Worm (Caenorhabditis elegans) whole organism, young adult: Measurements from ENCODE around the gene xrn-1.

Experiments used
- B0019.2 ChIP-seq: fragments of 200-800 bp; sonication (Bioruptor generic); conservative IDR thresholded peaks from 2 replicates; pipeline ENCODE4 v1.3.6; 2022; ENCODE audit warnings: missing genetic modification reagents, missing genetic modification characterization, missing compliant biosample characterization
- B0035.1 ChIP-seq: sonication (generic microtip); optimal IDR thresholded peaks from 2 replicates; lab custom pipeline; 2016; ENCODE audit warnings: missing genetic modification characterization, mild to moderate bottlenecking, missing compliant biosample characterization, missing genotype, missing genetic modification reagents
- B0336.3 ChIP-seq: fragments of 200-800 bp; sonication (Bioruptor generic); IDR thresholded peaks from 2 replicates; pipeline ENCODE4 v1.3.6; 2022; ENCODE audit warnings: missing genetic modification characterization, missing compliant biosample characterization
- D2030.7 ChIP-seq: fragments of 200-800 bp; sonication (Bioruptor generic); IDR thresholded peaks from 2 replicates; pipeline ENCODE4 v1.3.6; 2022; ENCODE audit warnings: missing genetic modification reagents, missing genetic modification characterization, missing compliant biosample characterization
- F10E7.11 ChIP-seq: sonication (generic microtip); optimal IDR thresholded peaks from 2 replicates; lab custom pipeline; 2017; ENCODE audit warnings: mild to moderate bottlenecking, missing genetic modification characterization, moderate library complexity, missing compliant biosample characterization
- K12H6.12 ChIP-seq: fragments of 200-800 bp; sonication (Bioruptor generic); optimal IDR thresholded peaks from 2 replicates; lab custom pipeline; 2018; ENCODE audit warnings: mild to moderate bottlenecking, missing genetic modification characterization, missing compliant biosample characterization
- Y53G8AR.9 ChIP-seq: fragments of 200-800 bp; sonication (Bioruptor generic); conservative IDR thresholded peaks from 2 replicates; pipeline ENCODE4 v1.3.6; 2022; ENCODE audit warnings: missing genetic modification reagents, missing genetic modification characterization, missing compliant biosample characterization
- Y67H2A.10 ChIP-seq: fragments of 200-800 bp; sonication (Bioruptor generic); conservative IDR thresholded peaks from 2 replicates; pipeline ENCODE4 v1.3.6; 2022; ENCODE audit warnings: missing genetic modification reagents, missing genetic modification characterization, missing compliant biosample characterization
- Y95B8A.8 ChIP-seq: fragments of 200-800 bp; sonication (Bioruptor generic); IDR thresholded peaks from 2 replicates; pipeline ENCODE4 v1.3.6; 2022; ENCODE audit warnings: missing genetic modification reagents, missing genetic modification characterization, missing compliant biosample characterization
- akir-1 ChIP-seq: fragments of 200-800 bp; sonication (Bioruptor generic); optimal IDR thresholded peaks from 2 replicates; lab custom pipeline; 2018; ENCODE audit warnings: mild to moderate bottlenecking, missing genetic modification characterization, moderate library complexity, missing compliant biosample characterization
- ama-1 ChIP-seq, 3 experiments: fragments of 150-350 bp in 1 of 3; sonication (generic microtip) in 2 of 3; optimal IDR thresholded peaks; 2 replicates each; lab custom pipeline; 2014 to 2018; ENCODE audit warnings: missing biosample characterization in 2 of 3, missing genetic modification characterization in 2 of 3, missing genetic modification reagents in 2 of 3
- aptf-2 ChIP-seq: fragments of 200-800 bp; sonication (Bioruptor generic); conservative IDR thresholded peaks from 2 replicates; pipeline ENCODE4 v1.3.6; 2022; ENCODE audit warnings: missing genetic modification reagents, missing genetic modification characterization, missing compliant biosample characterization
- atf-7 ChIP-seq: sonication (generic microtip); optimal IDR thresholded peaks from 2 replicates; lab custom pipeline; 2017; ENCODE audit warnings: mild to moderate bottlenecking, missing genetic modification characterization, missing compliant biosample characterization
- attf-3 ChIP-seq: fragments of 200-800 bp; sonication (Bioruptor generic); conservative IDR thresholded peaks from 2 replicates; pipeline ENCODE4 v1.3.6; 2022; ENCODE audit warnings: missing genetic modification reagents, missing genetic modification characterization, missing compliant biosample characterization
- attf-5 ChIP-seq: fragments of 200-800 bp; sonication (Bioruptor generic); optimal IDR thresholded peaks from 2 replicates; lab custom pipeline; 2018; ENCODE audit warnings: mild to moderate bottlenecking, missing genetic modification characterization, missing compliant biosample characterization
- attf-6 ChIP-seq: fragments of 200-800 bp; sonication (Bioruptor generic); IDR thresholded peaks from 2 replicates; pipeline ENCODE4 v1.3.6; 2022; ENCODE audit warnings: missing genetic modification reagents, missing genetic modification characterization, missing compliant biosample characterization
- cebp-1 ChIP-seq, 2 experiments: fragments of 200-800 bp in 1 of 2; sonication (Bioruptor generic) in 1 of 2; sonication (generic microtip) in 1 of 2; IDR thresholded peaks in 1 of 2; optimal IDR thresholded peaks in 1 of 2; 2 replicates each; pipeline versions ENCODE4 v1.3.6 to Lab custom; 2017 to 2022; ENCODE audit warnings: missing compliant biosample characterization in 2 of 2, missing genetic modification characterization in 2 of 2, mild to moderate bottlenecking in 1 of 2, missing genetic modification reagents in 1 of 2, moderate library complexity in 1 of 2
- ceh-100 ChIP-seq: fragments of 200-800 bp; sonication (Bioruptor generic); IDR thresholded peaks from 2 replicates; pipeline ENCODE4 v1.3.6; 2022; ENCODE audit warnings: missing genetic modification reagents, missing genetic modification characterization, missing compliant biosample characterization
- ceh-27 ChIP-seq: fragments of 200-800 bp; sonication (Bioruptor generic); optimal IDR thresholded peaks from 2 replicates; lab custom pipeline; 2018; ENCODE audit warnings: mild to moderate bottlenecking, missing genetic modification characterization, moderate library complexity, missing compliant biosample characterization
- die-1 ChIP-seq: sonication (generic microtip); optimal IDR thresholded peaks from 2 replicates; lab custom pipeline; 2016; ENCODE audit warnings: missing genotype, mild to moderate bottlenecking, missing genetic modification characterization, missing compliant biosample characterization
- hlh-12 ChIP-seq: sonication (generic microtip); optimal IDR thresholded peaks from 2 replicates; lab custom pipeline; 2016; ENCODE audit warnings: missing genetic modification characterization, missing compliant biosample characterization
- hlh-26 ChIP-seq: fragments of 200-800 bp; sonication (Bioruptor generic); conservative IDR thresholded peaks from 2 replicates; pipeline ENCODE4 v1.3.6; 2022; ENCODE audit warnings: missing genetic modification reagents, missing genetic modification characterization, missing compliant biosample characterization
- hmg-1.2 ChIP-seq: fragments of 200-800 bp; sonication (Bioruptor generic); IDR thresholded peaks from 2 replicates; pipeline ENCODE4 v1.3.6; 2022; ENCODE audit warnings: missing genetic modification reagents, missing genetic modification characterization, missing compliant biosample characterization
- hsf-1 ChIP-seq: fragments of 200-800 bp; sonication (Bioruptor generic); IDR thresholded peaks from 2 replicates; pipeline ENCODE4 v1.3.6; 2022; ENCODE audit warnings: missing genetic modification reagents, missing genetic modification characterization, missing compliant biosample characterization
- let-526 ChIP-seq: fragments of 200-800 bp; sonication (Bioruptor generic); IDR thresholded peaks from 2 replicates; pipeline ENCODE4 v1.3.6; 2022; ENCODE audit warnings: missing genetic modification reagents, missing genetic modification characterization, missing compliant biosample characterization
- let-607 ChIP-seq, 2 experiments: fragments of 200-800 bp in 1 of 2; sonication (Bioruptor generic) in 1 of 2; sonication (generic microtip) in 1 of 2; optimal IDR thresholded peaks; 2 replicates each; lab custom pipeline; 2016 to 2018; ENCODE audit warnings: mild to moderate bottlenecking in 2 of 2, missing compliant biosample characterization in 2 of 2, missing genetic modification characterization in 2 of 2, moderate library complexity in 2 of 2, missing genotype in 1 of 2
- lin-26 ChIP-seq: fragments of 200-800 bp; sonication (Bioruptor generic); IDR thresholded peaks from 2 replicates; pipeline ENCODE4 v1.3.6; 2022; ENCODE audit warnings: missing genetic modification reagents, missing genetic modification characterization, missing compliant biosample characterization
- lin-35 ChIP-seq, 3 experiments: fragments of 150-350 bp in 2 of 3; sonication (generic microtip) in 1 of 3; optimal IDR thresholded peaks; 2 replicates each; lab custom pipeline; 2014 to 2018; ENCODE audit warnings: missing biosample characterization in 3 of 3, missing genetic modification characterization in 3 of 3, missing genetic modification reagents in 3 of 3
- lsl-1 ChIP-seq: fragments of 200-800 bp; sonication (Bioruptor generic); optimal IDR thresholded peaks from 2 replicates; lab custom pipeline; 2018; ENCODE audit warnings: mild to moderate bottlenecking, missing genetic modification characterization, moderate library complexity, missing compliant biosample characterization
- mel-28 ChIP-seq: sonication (generic microtip); optimal IDR thresholded peaks from 2 replicates; lab custom pipeline; 2016; ENCODE audit warnings: borderline replicate concordance, mild to moderate bottlenecking, missing genetic modification characterization, missing compliant biosample characterization
- nfya-2 ChIP-seq: fragments of 200-800 bp; sonication (Bioruptor generic); IDR thresholded peaks from 2 replicates; pipeline ENCODE4 v1.3.6; 2022; ENCODE audit warnings: missing genetic modification reagents, missing genetic modification characterization, missing compliant biosample characterization
- nhr-80 ChIP-seq: sonication (generic microtip); optimal IDR thresholded peaks from 2 replicates; lab custom pipeline; 2016; ENCODE audit warnings: missing genetic modification characterization, missing compliant biosample characterization
- snpc-4 ChIP-seq, 5 experiments: fragments of 150-350 bp in 1 of 5; sonication (generic microtip) in 4 of 5; optimal IDR thresholded peaks; 2 replicates each; lab custom pipeline; 2014 to 2018; ENCODE audit warnings: missing genetic modification characterization in 5 of 5, missing biosample characterization in 3 of 5, antibody characterized with exemption in 2 of 5, mild to moderate bottlenecking in 2 of 5, missing compliant biosample characterization in 2 of 5, missing genotype in 2 of 5, moderate library complexity in 2 of 5, missing genetic modification reagents in 1 of 5
- sptf-2 ChIP-seq: fragments of 200-800 bp; sonication (Bioruptor generic); optimal IDR thresholded peaks from 2 replicates; lab custom pipeline; 2018; ENCODE audit warnings: mild to moderate bottlenecking, missing genetic modification characterization, missing compliant biosample characterization
- tbx-9 ChIP-seq: sonication (generic microtip); optimal IDR thresholded peaks from 2 replicates; lab custom pipeline; 2016; ENCODE audit warnings: borderline replicate concordance, missing genetic modification characterization, inconsistent platforms, missing compliant biosample characterization
- unc-130 ChIP-seq: sonication (generic microtip); optimal IDR thresholded peaks from 2 replicates; lab custom pipeline; 2016; ENCODE audit warnings: missing genetic modification reagents, missing genetic modification characterization, missing compliant biosample characterization
- xnd-1 ChIP-seq: sonication (generic microtip); optimal IDR thresholded peaks from 2 replicates; lab custom pipeline; 2016; ENCODE audit warnings: missing genotype, missing genetic modification reagents, missing genetic modification characterization, missing compliant biosample characterization
- ztf-22 ChIP-seq: fragments of 200-800 bp; sonication (Bioruptor generic); optimal IDR thresholded peaks from 2 replicates; lab custom pipeline; 2018; ENCODE audit warnings: mild to moderate bottlenecking, missing genetic modification characterization, moderate library complexity, missing compliant biosample characterization
- ztf-3 ChIP-seq: fragments of 200-800 bp; sonication (Bioruptor generic); optimal IDR thresholded peaks from 2 replicates; lab custom pipeline; 2018; ENCODE audit warnings: mild to moderate bottlenecking, missing genetic modification characterization, missing compliant biosample characterization

The xrn-1 gene

ce11 chrII:14040204-14040842, 28.4 kb upstream of the xrn-1 start (continued):
- TF ChIP-seq Y95B8A.8 (GFP tag; lab: Robert Waterston, UW) (no peak), ama-1 (optimal IDR thresholded peaks at IDR 0.05; lab: Kevin White, UChicago) (no peak), ama-1 (GFP tag; optimal IDR thresholded peaks at IDR 0.05; lab: Kevin White, UChicago) (peak in 1 of 2 experiments; percentile 42), B0035.1 (peak; percentile 80), atf-7 (peak; percentile 97), let-607 (tag; optimal IDR thresholded peaks at IDR 0.05; lab: Kevin White, UChicago) (peak; percentile 17 to 81), Y53G8AR.9 (GFP tag; lab: Robert Waterston, UW) (peak; percentile 71), unc-130 (GFP tag; lab: Kevin White, UChicago) (no peak), K12H6.12 (tag; lab: Kevin White, UChicago) (peak; percentile 96), sptf-2 (no peak)
- TF ChIP-seq, all 124 proteins: peak for 62

ce11 chrII:14042836-14043604, 25.7 kb upstream of the xrn-1 start:
- no peak for TF ChIP-seq snpc-4 (GFP tag; optimal IDR thresholded peaks at IDR 0.05; lab: Kevin White, UChicago)
- peak in 1 of 4 experiments; percentile 25 for TF ChIP-seq snpc-4 (tag; optimal IDR thresholded peaks at IDR 0.05; lab: Kevin White, UChicago)
- peak; percentile 5 to 27 for TF ChIP-seq let-607 (tag; optimal IDR thresholded peaks at IDR 0.05; lab: Kevin White, UChicago)
- TF ChIP-seq sptf-2, result no peak
- peak; percentile 32; the same call in 1 of the 2 replicates for TF ChIP-seq lin-26 (GFP tag; lab: Robert Waterston, UW)
- TF ChIP-seq nhr-80, result peak; percentile 74
- TF ChIP-seq ceh-27 (GFP tag; lab: Kevin White, UChicago), result no peak
- no peak for TF ChIP-seq cebp-1 (GFP tag; IDR thresholded peaks at IDR 0.05; lab: Robert Waterston, UW)
- TF ChIP-seq cebp-1 (tag; optimal IDR thresholded peaks at IDR 0.05; lab: Kevin White, UChicago), result peak; percentile 32
- TF ChIP-seq ceh-100 (GFP tag; lab: Robert Waterston, UW), result no peak

ce11 chrII:14044199-14044598, 24.5 kb upstream of the xrn-1 start:
- no peak for TF ChIP-seq B0035.1
- TF ChIP-seq let-526, result no peak
- TF ChIP-seq attf-5, result peak; percentile 60
- TF ChIP-seq hmg-1.2 (GFP tag; lab: Robert Waterston, UW), result peak; percentile 46; the same call in 1 of the 2 replicates
- TF ChIP-seq mel-28, result no peak
- TF ChIP-seq Y67H2A.10 (GFP tag; lab: Robert Waterston, UW), result no peak
- no peak for TF ChIP-seq tbx-9 (tag; lab: Kevin White, UChicago)
- TF ChIP-seq xnd-1 (tag; lab: Kevin White, UChicago), result no peak
- no peak for TF ChIP-seq nfya-2
- TF ChIP-seq nhr-80, result peak; percentile 92
- TF ChIP-seq lin-26 (GFP tag; lab: Robert Waterston, UW), result no peak
- peak; percentile 57 for TF ChIP-seq K12H6.12 (tag; lab: Kevin White, UChicago)
- no peak for TF ChIP-seq D2030.7 (GFP tag; lab: Robert Waterston, UW)
- no peak for TF ChIP-seq F10E7.11 (tag; lab: Kevin White, UChicago)
- no peak for TF ChIP-seq unc-130 (GFP tag; lab: Kevin White, UChicago)
- TF ChIP-seq ceh-100 (GFP tag; lab: Robert Waterston, UW), result no peak
- TF ChIP-seq ztf-3 (GFP tag; lab: Kevin White, UChicago), result no peak
- no peak for TF ChIP-seq akir-1 (GFP tag; lab: Kevin White, UChicago)
- TF ChIP-seq hlh-12, result no peak
- no peak for TF ChIP-seq Y95B8A.8 (GFP tag; lab: Robert Waterston, UW)
- peak; percentile 20; the same call in 1 of the 2 replicates for TF ChIP-seq B0336.3 (GFP tag; lab: Robert Waterston, UW)
- no peak for TF ChIP-seq lsl-1 (GFP tag; lab: Kevin White, UChicago)
- no peak for TF ChIP-seq B0019.2 (GFP tag; lab: Robert Waterston, UW)
- no peak for TF ChIP-seq attf-6
- no peak for TF ChIP-seq die-1
- no peak for TF ChIP-seq aptf-2 (GFP tag; lab: Robert Waterston, UW)
- TF ChIP-seq lin-35 (GFP tag; optimal IDR thresholded peaks at IDR 0.05; lab: Kevin White, UChicago), result peak in 1 of 3 experiments; percentile 26
- peak; percentile 21 for TF ChIP-seq ztf-22
- peak in 1 of 2 experiments; percentile 62 for TF ChIP-seq let-607 (tag; optimal IDR thresholded peaks at IDR 0.05; lab: Kevin White, UChicago)
- no peak for TF ChIP-seq attf-3 (GFP tag; lab: Robert Waterston, UW)
- no peak for TF ChIP-seq hsf-1 (GFP tag; lab: Robert Waterston, UW)
- TF ChIP-seq hlh-26 (GFP tag; lab: Robert Waterston, UW), result no peak
